Worm (Caenorhabditis elegans): Measurements from ENCODE around the gene F35A5.1.

Gene F35A5.1

DNA sequence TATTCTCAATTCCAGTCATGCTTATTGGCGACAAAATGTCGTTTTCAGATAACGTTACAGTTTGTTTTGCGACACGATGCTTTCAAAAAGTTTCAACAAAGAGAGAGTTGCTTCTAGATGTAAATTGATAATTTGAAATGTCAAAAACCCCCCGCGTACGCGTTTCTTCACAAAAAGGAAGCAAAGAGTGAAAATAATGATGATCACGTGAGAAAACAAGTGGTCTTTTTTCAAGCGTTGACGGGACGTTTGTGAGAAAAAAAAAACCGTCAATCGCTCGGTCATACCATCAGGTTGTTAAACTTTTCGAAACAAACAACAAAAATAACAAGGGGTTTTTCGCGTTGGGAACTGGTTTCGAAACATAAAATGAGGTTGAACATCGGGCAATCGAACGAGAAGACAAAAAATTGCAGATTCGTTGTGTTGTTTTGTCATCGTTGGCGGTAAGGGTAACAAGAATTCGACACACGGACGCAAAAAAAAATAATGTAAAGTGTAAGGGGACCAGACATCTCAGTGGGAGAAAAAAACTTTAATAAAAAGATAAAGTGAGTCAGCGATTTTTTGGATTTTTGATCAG lies 24.9 kb downstream of the F35A5.1 start (continued):
- TF ChIP-seq sea-2 (GFP tag; IDR thresholded peaks at IDR 0.05) = no peak
- 0 out of 2 replicates have a peak, but pooled peaks have one; percentile 14 for TF ChIP-seq cebp-1 (GFP tag; IDR thresholded peaks at IDR 0.05)
- peak; percentile 81 for TF ChIP-seq cebp-1 (tag; optimal IDR thresholded peaks at IDR 0.05)
- TF ChIP-seq Y56A3A.18 (GFP tag; IDR thresholded peaks at IDR 0.05) = no peak

DNA sequence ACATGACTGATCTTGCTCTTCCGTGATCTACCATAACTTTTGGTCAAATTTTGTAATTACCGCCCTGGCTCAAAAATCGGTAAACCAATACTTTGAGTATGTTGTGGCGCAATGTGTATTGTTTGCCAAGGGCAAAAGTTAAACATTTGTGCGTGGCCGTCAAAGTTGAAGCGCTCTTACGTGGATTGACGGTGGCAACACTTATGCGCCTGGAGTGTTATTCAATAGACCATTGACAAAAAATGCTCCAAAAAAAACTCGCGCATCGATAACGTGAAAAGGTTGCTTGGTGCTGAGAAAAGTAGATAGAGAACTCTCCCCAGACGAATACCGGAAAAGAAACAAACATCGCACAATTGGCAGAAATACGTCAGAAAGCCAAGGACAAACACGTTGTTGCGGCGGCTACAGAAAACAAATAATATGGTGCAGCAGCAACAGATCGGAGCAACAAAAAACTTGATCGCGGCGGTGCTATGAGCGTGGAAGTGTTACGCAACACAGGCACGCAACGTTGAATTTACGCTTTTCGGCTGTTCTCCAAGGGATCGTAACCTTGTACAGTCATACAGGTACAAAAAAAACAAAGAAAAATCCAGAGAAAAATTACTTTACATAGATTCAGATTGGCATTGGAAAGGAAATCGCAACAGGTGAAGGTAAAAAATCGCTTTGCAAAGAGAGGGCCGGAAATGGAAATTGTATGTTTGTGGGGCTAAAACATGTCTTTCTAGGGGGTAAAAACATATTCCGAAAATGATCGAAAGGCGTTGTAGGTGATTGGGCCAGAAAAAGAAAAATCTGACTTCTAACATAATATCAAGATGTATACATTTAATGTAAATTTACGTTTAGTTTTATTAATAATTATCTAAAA lies 26.9 kb downstream of the F35A5.1 start:
- TF ChIP-seq zfh-2 (GFP tag; conservative IDR thresholded peaks at IDR 0.05) = 0 out of 2 replicates have a peak, but pooled peaks have one; percentile 21
- TF ChIP-seq somi-1 (GFP tag; optimal IDR thresholded peaks at IDR 0.05) = no peak

DNA sequence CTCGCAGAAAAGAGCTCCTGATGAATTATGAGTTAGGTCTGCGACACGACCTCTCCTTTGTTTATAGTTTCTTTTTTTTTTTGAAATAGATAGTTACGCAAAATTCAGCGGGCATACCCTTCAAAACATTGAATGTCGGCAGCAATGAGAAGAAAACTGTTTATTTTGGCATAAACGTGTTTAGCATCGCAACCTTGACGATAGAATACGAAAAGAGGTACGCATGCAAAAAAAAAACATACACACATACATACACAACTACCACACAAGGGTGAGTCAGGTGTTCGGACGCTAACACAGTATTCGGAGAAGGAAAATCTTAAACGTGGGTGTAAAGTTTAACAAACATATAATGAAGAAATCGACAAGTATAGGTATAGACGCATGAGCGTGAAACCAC lies 28.4 kb downstream of the F35A5.1 start:
- TF ChIP-seq tlf-1 (GFP tag; optimal IDR thresholded peaks at IDR 0.05) (no peak), Y56A3A.18 (GFP tag; IDR thresholded peaks at IDR 0.05) (no peak), F55B11.4 (tag; optimal IDR thresholded peaks at IDR 0.05; ENCODE audit: borderline replicate concordance, insufficient read depth) (no peak)

DNA sequence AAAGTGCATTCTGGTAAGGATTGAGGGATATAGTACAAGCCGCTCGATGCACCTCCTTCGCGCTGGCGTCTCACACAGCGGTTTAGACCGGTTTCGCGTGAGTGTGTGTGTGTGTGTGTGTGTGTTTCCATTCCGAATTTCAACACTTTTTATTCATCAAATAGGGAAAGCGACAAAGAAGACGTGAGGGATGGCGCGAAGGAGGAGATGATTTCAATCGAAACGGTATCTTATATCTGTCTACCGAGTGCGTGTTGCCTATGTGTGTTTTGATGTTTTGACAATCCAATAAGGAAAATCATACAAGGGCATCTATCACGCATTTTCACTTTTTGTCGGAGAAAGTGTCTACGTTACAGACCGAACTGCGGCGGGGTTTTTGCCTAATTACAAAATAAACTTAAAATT lies 30.5 kb downstream of the F35A5.1 start:
- TF ChIP-seq ceh-27 (GFP tag; optimal IDR thresholded peaks at IDR 0.05) (peak; percentile 2), hmg-1.2 (GFP tag; IDR thresholded peaks at IDR 0.05) (no peak), cebp-1 (GFP tag; IDR thresholded peaks at IDR 0.05) (no peak), cebp-1 (tag; optimal IDR thresholded peaks at IDR 0.05) (peak; percentile 43), Y67H2A.10 (GFP tag; conservative IDR thresholded peaks at IDR 0.05) (no peak), ccch-3 (GFP tag; optimal IDR thresholded peaks at IDR 0.05) (no peak), die-1 (tag; optimal IDR thresholded peaks at IDR 0.05) (no peak)

DNA sequence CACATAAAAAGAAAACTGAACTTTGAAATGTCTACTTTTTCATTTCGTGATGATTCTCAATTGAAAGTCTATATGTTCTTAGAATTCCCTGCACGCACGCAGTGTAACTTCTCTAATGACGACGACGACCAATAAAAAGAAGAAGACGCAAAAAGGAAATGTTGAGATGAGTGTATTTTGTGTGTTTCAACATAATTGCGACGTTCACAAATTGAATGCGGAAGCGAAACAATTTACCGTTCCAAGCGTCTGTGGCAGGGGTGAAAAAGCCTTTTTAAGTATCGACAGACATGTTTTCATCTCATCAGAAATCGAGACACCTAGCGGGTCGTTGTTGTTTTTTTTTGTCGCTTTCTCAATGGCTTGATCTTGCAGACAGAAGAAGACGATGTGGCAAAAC lies 31.4 kb downstream of the F35A5.1 start:
- no peak for TF ChIP-seq lin-35 (GFP tag; optimal IDR thresholded peaks at IDR 0.05)
- no peak for TF ChIP-seq nhr-90 (tag; optimal IDR thresholded peaks at IDR 0.05)
- peak; percentile 30 for TF ChIP-seq lin-40 (tag; optimal IDR thresholded peaks at IDR 0.05)

DNA sequence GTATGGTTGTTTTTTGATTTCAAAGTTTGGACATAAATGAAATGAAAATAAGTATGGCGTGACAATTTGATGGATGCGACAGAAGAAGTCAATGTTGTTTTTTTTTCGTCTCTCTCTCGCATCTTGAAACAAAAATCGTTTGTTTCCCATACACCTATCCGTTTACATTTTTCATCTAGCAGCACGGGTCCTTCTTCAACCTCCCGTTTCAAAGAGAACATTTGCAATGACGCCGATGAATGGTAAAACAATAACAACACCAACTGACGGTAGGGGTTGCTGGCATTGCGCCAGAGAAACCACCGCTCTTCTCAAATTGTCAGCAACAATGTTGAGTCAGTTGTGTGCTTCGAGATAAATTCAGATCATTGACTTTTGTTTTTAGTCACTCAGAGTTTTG lies 31.9 kb downstream of the F35A5.1 start:
- no peak for TF ChIP-seq ztf-18 (tag; optimal IDR thresholded peaks at IDR 0.05)
- TF ChIP-seq bed-1 (GFP tag; IDR thresholded peaks at IDR 0.05) = no peak
- TF ChIP-seq egl-44 (GFP tag; IDR thresholded peaks at IDR 0.05) = no peak
- no peak for TF ChIP-seq nfya-2 (GFP tag; IDR thresholded peaks at IDR 0.05)
- peak; percentile 45 for TF ChIP-seq K12H6.12 (tag; optimal IDR thresholded peaks at IDR 0.05)
- no peak for TF ChIP-seq lsl-1 (GFP tag; optimal IDR thresholded peaks at IDR 0.05)
- TF ChIP-seq sea-2 (GFP tag; IDR thresholded peaks at IDR 0.05) = no peak
- no peak for TF ChIP-seq Y67H2A.10 (GFP tag; conservative IDR thresholded peaks at IDR 0.05)
- TF ChIP-seq somi-1 (GFP tag; optimal IDR thresholded peaks at IDR 0.05) = peak; percentile 46
- no peak for TF ChIP-seq akir-1 (GFP tag; optimal IDR thresholded peaks at IDR 0.05)
- no peak for TF ChIP-seq mes-4 (tag; optimal IDR thresholded peaks at IDR 0.05)

DNA sequence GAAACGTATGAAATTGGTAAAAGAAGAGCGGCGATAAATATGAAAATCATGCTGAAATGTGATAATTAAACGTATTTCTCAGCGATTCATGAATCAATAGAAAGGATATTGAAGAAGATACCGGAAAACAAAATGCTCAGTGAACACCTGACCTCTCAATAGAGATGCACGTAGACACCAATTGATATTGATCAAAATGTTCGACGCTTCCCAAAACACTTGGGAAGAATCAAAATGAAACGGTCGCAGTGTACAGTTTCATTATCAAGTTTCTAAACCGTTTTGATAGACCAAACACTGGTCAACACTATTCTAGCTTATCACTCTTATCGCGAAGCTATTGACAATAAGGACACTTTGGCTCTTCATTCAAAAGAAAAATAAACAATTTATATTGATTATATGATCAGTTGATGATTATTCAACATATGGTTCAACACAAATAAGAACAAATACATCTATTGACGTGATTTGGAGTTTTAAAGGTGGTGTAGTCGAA lies 35.2 kb downstream of the F35A5.1 start, which contains the start of gene ttr-48:
Gene ttr-48, minus strand, starts transcription at position 51 of the 499 bp plus-strand sequence.
- TF ChIP-seq cebp-1 (GFP tag; IDR thresholded peaks at IDR 0.05) (no peak), cebp-1 (tag; optimal IDR thresholded peaks at IDR 0.05) (peak; percentile 2), T07F8.4 (tag; optimal IDR thresholded peaks at IDR 0.05) (no peak), zfh-2 (GFP tag; conservative IDR thresholded peaks at IDR 0.05) (no peak), nhr-80 (tag; optimal IDR thresholded peaks at IDR 0.05) (peak; percentile 76)
